Fruit fly (Drosophila melanogaster) whole organism, embryonic: ENCODE results near the gene Gdh.

Experiments
- Atf6 ChIP-seq: fragments of 200-800 bp; sonication (Bioruptor generic); IDR thresholded peaks from 2 replicates; pipeline ENCODE4 v1.3.6; 2022; ENCODE audit warnings: missing biosample characterization, missing genetic modification characterization
- Awh ChIP-seq: fragments of 200-800 bp; sonication (Bioruptor generic); IDR thresholded peaks from 2 replicates; pipeline ENCODE4, ENCODE4 v1.3.6; 2022; ENCODE audit warnings: missing biosample characterization, missing genetic modification characterization
- CG10565 ChIP-seq: fragments of 200-800 bp; sonication (Bioruptor generic); optimal IDR thresholded peaks from 3 replicates; lab custom pipeline; 2016; ENCODE audit warnings: missing biosample characterization, mild to moderate bottlenecking, missing genetic modification characterization
- CG11695 ChIP-seq: fragments of 200-800 bp; sonication (Bioruptor generic); IDR thresholded peaks from 3 replicates; pipeline ENCODE4 v1.3.6; 2022; ENCODE audit warnings: missing biosample characterization, missing genetic modification characterization
- CG12769 ChIP-seq: fragments of 200-800 bp; sonication (Bioruptor generic); optimal IDR thresholded peaks from 2 replicates; lab custom pipeline; 2019; ENCODE audit warnings: missing biosample characterization, mild to moderate bottlenecking, missing genetic modification characterization, moderate library complexity
- CG13424 ChIP-seq: fragments of 200-800 bp; sonication (Bioruptor generic); optimal IDR thresholded peaks from 2 replicates; lab custom pipeline; 2019; ENCODE audit warnings: missing biosample characterization, mild to moderate bottlenecking, missing genetic modification characterization, moderate library complexity
- CG15073 ChIP-seq: fragments of 200-800 bp; sonication (Bioruptor generic); optimal IDR thresholded peaks from 2 replicates; lab custom pipeline; 2016; ENCODE audit warnings: missing biosample characterization, missing genetic modification characterization
- CG15479 ChIP-seq: fragments of 200-800 bp; sonication (Bioruptor generic); optimal IDR thresholded peaks from 3 replicates; lab custom pipeline; 2019; ENCODE audit warnings: missing biosample characterization, mild to moderate bottlenecking, missing genetic modification characterization, moderate library complexity
- CG17328 ChIP-seq: fragments of 200-800 bp; sonication (Bioruptor generic); IDR thresholded peaks from 2 replicates; pipeline ENCODE4 v1.3.6; 2022; ENCODE audit warnings: missing biosample characterization, missing genetic modification characterization
- CG17568 ChIP-seq: fragments of 200-800 bp; sonication (Bioruptor generic); optimal IDR thresholded peaks from 2 replicates; lab custom pipeline; 2018; ENCODE audit warnings: missing biosample characterization, mild to moderate bottlenecking, missing genetic modification characterization, moderate library complexity
- CG30020 ChIP-seq: fragments of 200-800 bp; optimal IDR thresholded peaks from 2 replicates; lab custom pipeline; 2019; ENCODE audit warnings: missing biosample characterization, mild to moderate bottlenecking, missing genetic modification characterization, moderate library complexity
- CG31224 ChIP-seq: fragments of 200-800 bp; sonication (Bioruptor generic); IDR thresholded peaks from 2 replicates; pipeline ENCODE4 v1.3.6; 2022; ENCODE audit warnings: missing biosample characterization, missing genetic modification characterization
- CG3838 ChIP-seq: fragments of 200-800 bp; sonication (Bioruptor generic); optimal IDR thresholded peaks from 3 replicates; lab custom pipeline; 2016; ENCODE audit warnings: missing biosample characterization, missing genetic modification characterization
- CG4328 ChIP-seq: fragments of 200-800 bp; sonication (Bioruptor generic); optimal IDR thresholded peaks from 3 replicates; lab custom pipeline; 2017; ENCODE audit warnings: missing biosample characterization, missing genetic modification reagents, missing genetic modification characterization
- CG7372 ChIP-seq: fragments of 200-800 bp; sonication (Bioruptor generic); IDR thresholded peaks from 2 replicates; pipeline ENCODE4 v1.3.6; 2022; ENCODE audit warnings: missing biosample characterization, missing genetic modification characterization
- CG8944 ChIP-seq: fragments of 200-800 bp; sonication (Bioruptor generic); optimal IDR thresholded peaks from 3 replicates; lab custom pipeline; 2016; ENCODE audit warnings: missing biosample characterization, missing genetic modification characterization
- CG9817 ChIP-seq: fragments of 200-800 bp; sonication (Bioruptor generic); optimal IDR thresholded peaks from 2 replicates; lab custom pipeline; 2018; ENCODE audit warnings: missing biosample characterization, mild to moderate bottlenecking, missing genetic modification characterization, moderate library complexity
- CHES-1-like ChIP-seq: fragments of 200-800 bp; sonication (Bioruptor generic); optimal IDR thresholded peaks from 2 replicates; lab custom pipeline; 2016; ENCODE audit warnings: missing biosample characterization, missing genetic modification characterization
- Dek ChIP-seq: fragments of 200-800 bp; sonication (Bioruptor generic); optimal IDR thresholded peaks from 3 replicates; lab custom pipeline; 2019; ENCODE audit warnings: missing biosample characterization, mild to moderate bottlenecking, missing genetic modification characterization, moderate library complexity
- Doc2 ChIP-seq: fragments of 200-800 bp; sonication (Bioruptor generic); IDR thresholded peaks from 2 replicates; pipeline ENCODE4 v1.3.6; 2022; ENCODE audit warnings: missing biosample characterization, missing genetic modification characterization
- E2f2 ChIP-seq: fragments of 200-800 bp; sonication (Bioruptor generic); IDR thresholded peaks from 2 replicates; pipeline ENCODE4 v1.3.6; 2022; ENCODE audit warnings: missing biosample characterization, missing genetic modification characterization
- HHEX ChIP-seq: fragments of 200-800 bp; sonication (Bioruptor generic); optimal IDR thresholded peaks from 3 replicates; lab custom pipeline; 2017; ENCODE audit warnings: missing biosample characterization, mild to moderate bottlenecking, missing genetic modification characterization, missing genetic modification reagents
- HmgD ChIP-seq: fragments of 200-800 bp; sonication (Bioruptor generic); optimal IDR thresholded peaks from 3 replicates; lab custom pipeline; 2016; ENCODE audit warnings: missing biosample characterization, missing genetic modification characterization
- HmgZ ChIP-seq: fragments of 200-800 bp; sonication (Bioruptor generic); optimal IDR thresholded peaks from 2 replicates; lab custom pipeline; 2018; ENCODE audit warnings: missing biosample characterization, mild to moderate bottlenecking, missing genetic modification characterization
- Kr ChIP-seq: fragments of 200-800 bp; sonication (Bioruptor generic); optimal IDR thresholded peaks from 2 replicates; lab custom pipeline; 2017; ENCODE audit warnings: missing biosample characterization, mild to moderate bottlenecking, missing genetic modification characterization
- Lim3 ChIP-seq: fragments of 200-800 bp; sonication (Bioruptor generic); IDR thresholded peaks from 2 replicates; pipeline ENCODE4 v1.3.6; 2022; ENCODE audit warnings: missing biosample characterization, missing genetic modification characterization
- NC2α ChIP-seq: fragments of 200-800 bp; sonication (Bioruptor generic); optimal IDR thresholded peaks from 2 replicates; lab custom pipeline; 2016; ENCODE audit warnings: missing biosample characterization, missing genetic modification characterization
- Nf-YA ChIP-seq: fragments of 200-800 bp; sonication (Bioruptor generic); IDR thresholded peaks from 2 replicates; pipeline ENCODE4 v1.3.6; 2022; ENCODE audit warnings: missing biosample characterization, missing genetic modification characterization
- Nf-YC ChIP-seq: fragments of 200-800 bp; optimal IDR thresholded peaks from 3 replicates; lab custom pipeline; 2019; ENCODE audit warnings: missing biosample characterization, mild to moderate bottlenecking, missing genetic modification characterization, moderate library complexity
- Oaz ChIP-seq: fragments of 200-800 bp; sonication (Bioruptor generic); IDR thresholded peaks from 2 replicates; pipeline ENCODE4 v1.3.6; 2022; ENCODE audit warnings: missing biosample characterization, missing genetic modification characterization
- Spps ChIP-seq: fragments of 200-800 bp; sonication (Bioruptor generic); optimal IDR thresholded peaks from 2 replicates; lab custom pipeline; 2018; ENCODE audit warnings: missing biosample characterization, mild to moderate bottlenecking, missing genetic modification characterization
- Sry-β ChIP-seq: fragments of 200-800 bp; sonication (Bioruptor generic); optimal IDR thresholded peaks from 2 replicates; lab custom pipeline; 2018; ENCODE audit warnings: missing biosample characterization, mild to moderate bottlenecking, missing genetic modification characterization, moderate library complexity
- TFAM ChIP-seq: fragments of 200-800 bp; sonication (Bioruptor generic); optimal IDR thresholded peaks from 2 replicates; lab custom pipeline; 2017; ENCODE audit warnings: missing biosample characterization, missing genetic modification characterization, inconsistent platforms
- Vsx1 ChIP-seq: fragments of 200-800 bp; sonication (Bioruptor generic); optimal IDR thresholded peaks from 2 replicates; lab custom pipeline; 2017; ENCODE audit warnings: missing biosample characterization, mild to moderate bottlenecking, missing genetic modification characterization, missing genetic modification reagents
- dimm ChIP-seq: fragments of 200-800 bp; sonication (Bioruptor generic); IDR thresholded peaks from 2 replicates; pipeline ENCODE4 v1.3.6; 2022; ENCODE audit warnings: missing biosample characterization, missing genetic modification characterization
- emc ChIP-seq: fragments of 200-800 bp; sonication (Bioruptor generic); optimal IDR thresholded peaks from 2 replicates; lab custom pipeline; 2016; ENCODE audit warnings: missing biosample characterization, missing genetic modification characterization
- ewg ChIP-seq: fragments of 200-800 bp; sonication (Bioruptor generic); optimal IDR thresholded peaks from 3 replicates; lab custom pipeline; 2017; ENCODE audit warnings: mild to moderate bottlenecking, missing biosample characterization, missing genetic modification reagents, missing genetic modification characterization
- eyg ChIP-seq: fragments of 200-800 bp; sonication (Bioruptor generic); optimal IDR thresholded peaks from 3 replicates; lab custom pipeline; 2016; ENCODE audit warnings: missing biosample characterization, missing genetic modification characterization
- fd3F ChIP-seq: fragments of 200-800 bp; sonication (Bioruptor generic); optimal IDR thresholded peaks from 2 replicates; lab custom pipeline; 2018; ENCODE audit warnings: missing biosample characterization, mild to moderate bottlenecking, missing genetic modification characterization, moderate library complexity
- gcm2 ChIP-seq: fragments of 200-800 bp; sonication (Bioruptor generic); optimal IDR thresholded peaks from 2 replicates; lab custom pipeline; 2016; ENCODE audit warnings: missing biosample characterization, missing genetic modification characterization
- insv ChIP-seq, 2 experiments: fragments of 200-800 bp; sonication (Bioruptor generic); optimal IDR thresholded peaks; 3 replicates each; lab custom pipeline; 2016 to 2018; ENCODE audit warnings: missing biosample characterization in 2 of 2, missing genetic modification characterization in 2 of 2
- knrl ChIP-seq: fragments of 200-800 bp; sonication (Bioruptor generic); IDR thresholded peaks from 3 replicates; pipeline ENCODE4 v1.3.6; 2022; ENCODE audit warnings: missing biosample characterization, missing genetic modification characterization; ENCODE audit not compliant: partially characterized antibody
- maf-S ChIP-seq: fragments of 200-800 bp; sonication (Bioruptor generic); optimal IDR thresholded peaks from 2 replicates; lab custom pipeline; 2016; ENCODE audit warnings: missing biosample characterization, missing genetic modification characterization
- pfk ChIP-seq: fragments of 200-800 bp; sonication (Bioruptor generic); optimal IDR thresholded peaks from 2 replicates; lab custom pipeline; 2018; ENCODE audit warnings: missing biosample characterization, mild to moderate bottlenecking, missing genetic modification characterization, moderate library complexity
- pnt ChIP-seq: fragments of 200-800 bp; sonication (Bioruptor generic); optimal IDR thresholded peaks from 3 replicates; lab custom pipeline; 2016; ENCODE audit warnings: missing biosample characterization, missing genetic modification characterization
- ranshi ChIP-seq: fragments of 200-800 bp; sonication (Bioruptor generic); IDR thresholded peaks from 2 replicates; pipeline ENCODE4 v1.3.6; 2022; ENCODE audit warnings: missing biosample characterization, missing genetic modification characterization
- tup ChIP-seq: fragments of 200-800 bp; sonication (Bioruptor generic); optimal IDR thresholded peaks from 2 replicates; lab custom pipeline; 2016; ENCODE audit warnings: missing biosample characterization, mild to moderate bottlenecking, missing genetic modification characterization, moderate library complexity
- twi ChIP-seq: fragments of 200-800 bp; optimal IDR thresholded peaks from 2 replicates; lab custom pipeline; 2019; ENCODE audit warnings: missing biosample characterization, mild to moderate bottlenecking, missing genetic modification characterization, moderate library complexity
- unpg ChIP-seq: fragments of 200-800 bp; sonication (Bioruptor generic); optimal IDR thresholded peaks from 3 replicates; lab custom pipeline; 2018; ENCODE audit warnings: missing biosample characterization, mild to moderate bottlenecking, missing genetic modification characterization, moderate library complexity
- z ChIP-seq: fragments of 200-800 bp; sonication (Bioruptor generic); IDR thresholded peaks from 3 replicates; pipeline ENCODE4 v1.3.6; 2022; ENCODE audit warnings: missing biosample characterization, missing genetic modification characterization
- zen2 ChIP-seq: fragments of 200-800 bp; sonication (Bioruptor generic); IDR thresholded peaks from 3 replicates; pipeline ENCODE4 v1.3.6; 2022; ENCODE audit warnings: missing biosample characterization, missing genetic modification characterization; ENCODE audit not compliant: partially characterized antibody

The Gdh gene

dm6 chr3R:23887096-23887421 lies 55.8 kb downstream of the Gdh start (continued):
- TF ChIP-seq CG12769 (tag; lab: Kevin White, UChicago) (peak; percentile 53), insv (GFP tag; optimal IDR thresholded peaks at IDR 0.05; lab: Kevin White, UChicago) (peak in 1 of 2 experiments; percentile 7), CG15479 (GFP tag; lab: Kevin White, UChicago) (no peak), gcm2 (GFP tag; lab: Kevin White, UChicago) (no peak), twi (tag; lab: Kevin White, UChicago) (peak; percentile 86), CG11695 (GFP tag; lab: Robert Waterston, UW) (peak; percentile 92), emc (GFP tag; lab: Kevin White, UChicago) (no peak), Sry-β (GFP tag; lab: Kevin White, UChicago) (peak; percentile 59), ewg (GFP tag; lab: Kevin White, UChicago) (peak; percentile 85), Doc2 (GFP tag; lab: Robert Waterston, UW) (no peak), Lim3 (GFP tag; lab: Robert Waterston, UW) (no peak), CG17568 (peak; percentile 82), dimm (GFP tag; lab: Robert Waterston, UW) (peak; percentile 87), HHEX (GFP tag; lab: Kevin White, UChicago) (peak; percentile 81), pnt (peak; percentile 54), CG30020 (tag; lab: Kevin White, UChicago) (peak; percentile 80), CG7372 (peak; percentile 87), knrl (GFP tag; lab: Robert Waterston, UW) (no peak), Awh (GFP tag; lab: Robert Waterston, UW) (peak; percentile 96), NC2α (peak; percentile 23), eyg (no peak), CHES-1-like (GFP tag; lab: Kevin White, UChicago) (no peak), CG3838 (GFP tag; lab: Kevin White, UChicago) (peak; percentile 49), maf-S (peak; percentile 5), Spps (tag; lab: Kevin White, UChicago) (peak; percentile 97), CG15073 (GFP tag; lab: Kevin White, UChicago) (peak; percentile 45), Vsx1 (peak; percentile 79), HmgD (GFP tag; lab: Kevin White, UChicago) (no peak), Oaz (GFP tag; lab: Robert Waterston, UW) (0 out of 2 replicates have a peak, but pooled peaks have one; percentile 14), CG13424 (tag; lab: Kevin White, UChicago) (peak; percentile 95), CG8944 (GFP tag; lab: Kevin White, UChicago) (peak; percentile 4), HmgZ (peak; percentile 80), Nf-YA (peak; percentile 84), Dek (tag; lab: Kevin White, UChicago) (peak; percentile 84), CG9817 (tag; lab: Kevin White, UChicago) (peak; percentile 85), Atf6 (GFP tag; lab: Robert Waterston, UW) (peak; percentile 80), E2f2 (GFP tag; lab: Robert Waterston, UW) (peak; percentile 74), tup (GFP tag; lab: Kevin White, UChicago) (peak; percentile 69), fd3F (GFP tag; lab: Kevin White, UChicago) (peak; percentile 76), TFAM (GFP tag; lab: Kevin White, UChicago) (peak; percentile 76), unpg (peak; percentile 95), pfk (no peak), CG17328 (GFP tag; lab: Robert Waterston, UW) (peak; percentile 97), CG10565 (GFP tag; lab: Kevin White, UChicago) (peak; percentile 76), CG4328 (GFP tag; lab: Kevin White, UChicago) (peak; percentile 66), Nf-YC (peak; percentile 46), Kr (GFP tag; lab: Kevin White, UChicago) (no peak), z (GFP tag; lab: Robert Waterston, UW) (peak; percentile 70), zen2 (no peak), ranshi (GFP tag; lab: Robert Waterston, UW) (peak; percentile 91), CG31224 (GFP tag; lab: Robert Waterston, UW) (peak; percentile 77)
